Worm (Caenorhabditis elegans) whole organism, L1 larva: ENCODE results near the gene T01B7.9.

Experiments used
- C16A3.4 ChIP-seq: fragments of 150-350 bp; optimal IDR thresholded peaks from 2 replicates; lab custom pipeline; 2014; ENCODE audit warnings: missing biosample characterization, missing genetic modification characterization
- F16B12.6 ChIP-seq: fragments of 150-350 bp; optimal IDR thresholded peaks from 2 replicates; lab custom pipeline; 2014; ENCODE audit warnings: missing biosample characterization, missing genetic modification characterization
- aha-1 ChIP-seq: fragments of 150-350 bp; optimal IDR thresholded peaks from 2 replicates; lab custom pipeline; 2014; ENCODE audit warnings: missing biosample characterization, missing genetic modification characterization
- alr-1 ChIP-seq: fragments of 200-800 bp; sonication (Bioruptor generic); optimal IDR thresholded peaks from 2 replicates; lab custom pipeline; 2018; ENCODE audit warnings: borderline replicate concordance, mild to moderate bottlenecking, missing genetic modification characterization, missing compliant biosample characterization
- blmp-1 ChIP-seq: fragments of 150-350 bp; optimal IDR thresholded peaks from 2 replicates; lab custom pipeline; 2014; ENCODE audit warnings: missing biosample characterization, missing genetic modification characterization
- ceh-82 ChIP-seq, 3 experiments: fragments of 150-350 bp in 1 of 3; sonication (generic microtip) in 2 of 3; optimal IDR thresholded peaks; 2 replicates each; lab custom pipeline; 2014 to 2017; ENCODE audit warnings: missing biosample characterization in 3 of 3, missing genetic modification characterization in 3 of 3
- dpl-1 ChIP-seq, 3 experiments: fragments of 150-350 bp in 2 of 3; sonication (generic microtip) in 1 of 3; optimal IDR thresholded peaks; 2 replicates each; lab custom pipeline; 2014 to 2017; ENCODE audit warnings: missing biosample characterization in 3 of 3, missing genetic modification characterization in 3 of 3, missing genetic modification reagents in 3 of 3
- efl-1 ChIP-seq, 4 experiments: fragments of 150-350 bp; optimal IDR thresholded peaks in 3 of 4; peaks in 1 of 4; 1 replicate in 1 of 4; 2 replicates in 3 of 4; lab custom pipeline; 2014; ENCODE audit warnings: missing biosample characterization in 2 of 4, missing genetic modification characterization in 2 of 4, missing genetic modification reagents in 2 of 4
- egl-27 ChIP-seq, 2 experiments: fragments of 150-350 bp in 1 of 2; sonication (generic microtip); optimal IDR thresholded peaks; 3 replicates each; lab custom pipeline; 2017 to 2018; ENCODE audit warnings: missing biosample characterization in 2 of 2, missing genetic modification characterization in 2 of 2, missing genetic modification reagents in 2 of 2
- elt-2 ChIP-seq: sonication (generic microtip); optimal IDR thresholded peaks from 2 replicates; lab custom pipeline; 2016; ENCODE audit warnings: missing genetic modification characterization, mild to moderate bottlenecking, inconsistent platforms, missing compliant biosample characterization, missing genetic modification reagents
- ets-5 ChIP-seq: fragments of 200-800 bp; sonication (Bioruptor generic); IDR thresholded peaks from 2 replicates; pipeline ENCODE4 v1.3.6; 2022; ENCODE audit warnings: missing genetic modification characterization, missing compliant biosample characterization
- fkh-4 ChIP-seq: sonication (generic microtip); optimal IDR thresholded peaks from 2 replicates; lab custom pipeline; 2016; ENCODE audit warnings: missing compliant biosample characterization, missing genetic modification characterization, borderline replicate concordance
- fkh-8 ChIP-seq: sonication (generic microtip); optimal IDR thresholded peaks from 2 replicates; lab custom pipeline; 2016; ENCODE audit warnings: mild to moderate bottlenecking, missing genetic modification characterization, missing compliant biosample characterization
- fos-1 ChIP-seq: fragments of 150-350 bp; optimal IDR thresholded peaks from 2 replicates; lab custom pipeline; 2014; ENCODE audit warnings: missing biosample characterization, missing genetic modification characterization
- irx-1 ChIP-seq: sonication (generic microtip); optimal IDR thresholded peaks from 2 replicates; lab custom pipeline; 2016; ENCODE audit warnings: missing genetic modification characterization, missing compliant biosample characterization
- jun-1 ChIP-seq: fragments of 150-350 bp; optimal IDR thresholded peaks from 2 replicates; lab custom pipeline; 2014; ENCODE audit warnings: missing biosample characterization, missing genetic modification reagents, missing genetic modification characterization
- lin-13 ChIP-seq: fragments of 150-350 bp; optimal IDR thresholded peaks from 2 replicates; lab custom pipeline; 2014; ENCODE audit warnings: missing biosample characterization, missing genetic modification reagents, missing genetic modification characterization
- lin-14 ChIP-seq: fragments of 200-800 bp; sonication (Bioruptor generic); optimal IDR thresholded peaks from 2 replicates; lab custom pipeline; 2018; ENCODE audit warnings: mild to moderate bottlenecking, missing genetic modification characterization, moderate library complexity, missing compliant biosample characterization
- lir-3 ChIP-seq: sonication (generic microtip); optimal IDR thresholded peaks from 2 replicates; lab custom pipeline; 2016; ENCODE audit warnings: mild to moderate bottlenecking, missing genetic modification characterization, moderate library complexity, missing compliant biosample characterization; ENCODE audit not compliant: poor library complexity
- mab-9 ChIP-seq: fragments of 200-800 bp; sonication (Bioruptor generic); IDR thresholded peaks from 2 replicates; pipeline ENCODE4 v1.3.6; 2022; ENCODE audit warnings: missing genetic modification reagents, missing genetic modification characterization, missing compliant biosample characterization
- mdl-1 ChIP-seq, 2 experiments: fragments of 150-350 bp; optimal IDR thresholded peaks; 2 replicates each; lab custom pipeline; 2014 to 2017; ENCODE audit warnings: missing biosample characterization in 2 of 2, missing genetic modification characterization in 2 of 2, inconsistent platforms in 1 of 2
- mef-2 ChIP-seq: fragments of 150-350 bp; optimal IDR thresholded peaks from 2 replicates; lab custom pipeline; 2014; ENCODE audit warnings: missing biosample characterization, missing genetic modification characterization
- mep-1 ChIP-seq: fragments of 150-350 bp; optimal IDR thresholded peaks from 2 replicates; lab custom pipeline; 2014; ENCODE audit warnings: missing biosample characterization, missing genetic modification characterization
- nhr-12 ChIP-seq: sonication (generic microtip); optimal IDR thresholded peaks from 2 replicates; lab custom pipeline; 2017; ENCODE audit warnings: missing biosample characterization, missing genetic modification characterization
- nhr-47 ChIP-seq: sonication (generic microtip); optimal IDR thresholded peaks from 2 replicates; lab custom pipeline; 2016; ENCODE audit warnings: mild to moderate bottlenecking, missing genetic modification characterization, moderate library complexity, missing compliant biosample characterization
- nhr-76 ChIP-seq: sonication (generic microtip); optimal IDR thresholded peaks from 2 replicates; lab custom pipeline; 2017; ENCODE audit warnings: missing biosample characterization, missing genetic modification characterization
- nhr-85 ChIP-seq: sonication (generic microtip); peaks from one replicate; lab custom pipeline; 2016; ENCODE audit warnings: missing genetic modification characterization, inconsistent platforms, missing compliant biosample characterization
- nhr-90 ChIP-seq: sonication (generic microtip); optimal IDR thresholded peaks from 2 replicates; lab custom pipeline; 2016; ENCODE audit warnings: mild to moderate bottlenecking, missing genetic modification characterization, missing compliant biosample characterization; ENCODE audit not compliant: poor library complexity
- pax-3 ChIP-seq: fragments of 200-800 bp; sonication (Bioruptor generic); optimal IDR thresholded peaks from 2 replicates; lab custom pipeline; 2018; ENCODE audit warnings: mild to moderate bottlenecking, missing genetic modification characterization, moderate library complexity, missing compliant biosample characterization
- rnt-1 ChIP-seq: sonication (generic microtip); optimal IDR thresholded peaks from 2 replicates; lab custom pipeline; 2016; ENCODE audit warnings: mild to moderate bottlenecking, missing genetic modification characterization, moderate library complexity, missing compliant biosample characterization
- skn-1 ChIP-seq: fragments of 150-350 bp; optimal IDR thresholded peaks from 2 replicates; lab custom pipeline; 2014; ENCODE audit warnings: missing biosample characterization, missing genetic modification characterization
- snu-23 ChIP-seq: sonication (generic microtip); optimal IDR thresholded peaks from 2 replicates; lab custom pipeline; 2016; ENCODE audit warnings: missing genetic modification characterization, missing compliant biosample characterization
- sup-37 ChIP-seq: fragments of 200-800 bp; sonication (Bioruptor generic); optimal IDR thresholded peaks from 2 replicates; lab custom pipeline; 2018; ENCODE audit warnings: mild to moderate bottlenecking, missing genetic modification characterization, missing compliant biosample characterization
- swsn-7 ChIP-seq: sonication (generic microtip); optimal IDR thresholded peaks from 2 replicates; lab custom pipeline; 2016; ENCODE audit warnings: missing genetic modification characterization, missing compliant biosample characterization
- tlp-1 ChIP-seq: fragments of 150-350 bp; optimal IDR thresholded peaks from 2 replicates; lab custom pipeline; 2014; ENCODE audit warnings: missing biosample characterization, missing genetic modification characterization
- unc-130 ChIP-seq: fragments of 150-350 bp; optimal IDR thresholded peaks from 2 replicates; lab custom pipeline; 2017; ENCODE audit warnings: missing biosample characterization, missing genetic modification characterization, inconsistent platforms
- unc-98 ChIP-seq: fragments of 200-800 bp; sonication (Bioruptor generic); IDR thresholded peaks from 2 replicates; pipeline ENCODE4 v1.3.6; 2022; ENCODE audit warnings: missing genetic modification characterization, missing compliant biosample characterization
- zag-1 ChIP-seq: fragments of 150-350 bp; optimal IDR thresholded peaks from 2 replicates; lab custom pipeline; 2014; ENCODE audit warnings: missing biosample characterization, missing genetic modification characterization

The T01B7.9 gene

ce11 chrII:8683933-8684332 lies 42.7 kb downstream of the T01B7.9 start (continued):
- no peak for TF ChIP-seq sup-37 (GFP tag; lab: Kevin White, UChicago)
- no peak for TF ChIP-seq mef-2
- no peak for TF ChIP-seq fkh-4 (tag; lab: Kevin White, UChicago)
- no peak for TF ChIP-seq skn-1 (tag; lab: Kevin White, UChicago)
- TF ChIP-seq pax-3 (tag; lab: Kevin White, UChicago), result no peak
- no peak for TF ChIP-seq unc-98
- peak; percentile 63 for TF ChIP-seq unc-130
- peak; percentile 39 to 57 (median 44) for TF ChIP-seq ceh-82 (tag; optimal IDR thresholded peaks at IDR 0.05; lab: Kevin White, UChicago)
- peak; percentile 5 for TF ChIP-seq lin-13 (GFP tag; lab: Kevin White, UChicago)
- TF ChIP-seq C16A3.4 (tag; lab: Kevin White, UChicago), result peak; percentile 53
- TF ChIP-seq jun-1 (tag; lab: Kevin White, UChicago), result no peak
- TF ChIP-seq efl-1 (optimal IDR thresholded peaks at IDR 0.05; lab: Kevin White, UChicago), result peak; percentile 41 to 66
- TF ChIP-seq efl-1 (GFP tag; optimal IDR thresholded peaks at IDR 0.05 in 1 of 2; lab: Kevin White, UChicago), result peak; percentile 59 to 77
- no peak for TF ChIP-seq alr-1 (tag; lab: Kevin White, UChicago)
- peak; percentile 33 to 58 (median 50) for TF ChIP-seq dpl-1 (GFP tag; optimal IDR thresholded peaks at IDR 0.05; lab: Kevin White, UChicago)
- TF ChIP-seq mep-1 (tag; lab: Kevin White, UChicago), result peak; percentile 76
- TF ChIP-seq zag-1 (tag; lab: Kevin White, UChicago), result no peak
- TF ChIP-seq snu-23 (GFP tag; lab: Kevin White, UChicago), result peak; percentile 69
- peak; percentile 67 for TF ChIP-seq swsn-7 (tag; lab: Kevin White, UChicago)
- TF ChIP-seq aha-1 (tag; lab: Kevin White, UChicago), result no peak
- TF ChIP-seq rnt-1 (tag; lab: Kevin White, UChicago), result peak; percentile 74
- TF ChIP-seq lir-3, result no peak
- TF ChIP-seq F16B12.6 (tag; lab: Kevin White, UChicago), result peak; percentile 90
- TF ChIP-seq nhr-12, result no peak
- peak; percentile 42 for TF ChIP-seq fkh-8
- TF ChIP-seq egl-27 (tag; optimal IDR thresholded peaks at IDR 0.05; lab: Kevin White, UChicago), result no peak
- TF ChIP-seq nhr-85 (tag; lab: Kevin White, UChicago), result peak; percentile 71
- no peak for TF ChIP-seq ets-5 (GFP tag; lab: Robert Waterston, UW)
- no peak for TF ChIP-seq mab-9 (GFP tag; lab: Robert Waterston, UW)
- TF ChIP-seq nhr-47 (tag; lab: Kevin White, UChicago), result no peak
- no peak for TF ChIP-seq mdl-1 (tag; optimal IDR thresholded peaks at IDR 0.05; lab: Kevin White, UChicago)

- peak; percentile 55 for TF ChIP-seq elt-2 (tag; lab: Kevin White, UChicago)
- TF ChIP-seq dpl-1 (GFP tag; optimal IDR thresholded peaks at IDR 0.05; lab: Kevin White, UChicago), result no peak
- no peak for TF ChIP-seq jun-1 (tag; lab: Kevin White, UChicago)
- TF ChIP-seq mef-2, result no peak
- no peak for TF ChIP-seq nhr-90
- TF ChIP-seq lir-3, result no peak
- no peak for TF ChIP-seq alr-1 (tag; lab: Kevin White, UChicago)
- no peak for TF ChIP-seq ets-5 (GFP tag; lab: Robert Waterston, UW)
- no peak for TF ChIP-seq blmp-1 (tag; lab: Kevin White, UChicago)
- peak; percentile 19 for TF ChIP-seq tlp-1
- TF ChIP-seq swsn-7 (tag; lab: Kevin White, UChicago), result no peak
- TF ChIP-seq nhr-76 (tag; lab: Kevin White, UChicago), result no peak
- no peak for TF ChIP-seq mep-1 (tag; lab: Kevin White, UChicago)
- no peak for TF ChIP-seq fos-1 (tag; lab: Kevin White, UChicago)
- TF ChIP-seq irx-1 (tag; lab: Kevin White, UChicago), result no peak
- no peak for TF ChIP-seq F16B12.6 (tag; lab: Kevin White, UChicago)
- no peak for TF ChIP-seq lin-13 (GFP tag; lab: Kevin White, UChicago)
- peak; percentile 6 for TF ChIP-seq lin-14
- TF ChIP-seq, all 84 proteins: peak for 3
Measured at ce11 chrII:8679799-8680198, 46.8 kb downstream of the T01B7.9 start.
